Worm (Caenorhabditis elegans) whole organism, L1 larva: ENCODE data around the gene C04A2.15.
A peak's percentile ranks its signal among the peaks of the same experiment; 100 is the strongest.

Experiments used
- C04F5.9 ChIP-seq: sonication (generic microtip); optimal IDR thresholded peaks from 2 replicates; lab custom pipeline; 2016; ENCODE audit warnings: missing genetic modification characterization, missing compliant biosample characterization
- C16A3.4 ChIP-seq: fragments of 150-350 bp; optimal IDR thresholded peaks from 2 replicates; lab custom pipeline; 2014; ENCODE audit warnings: missing biosample characterization, missing genetic modification characterization
- Y116A8C.19 ChIP-seq: sonication (generic microtip); optimal IDR thresholded peaks from 2 replicates; lab custom pipeline; 2016; ENCODE audit warnings: missing compliant biosample characterization, missing genetic modification characterization, borderline replicate concordance
- alr-1 ChIP-seq: fragments of 200-800 bp; sonication (Bioruptor generic); optimal IDR thresholded peaks from 2 replicates; lab custom pipeline; 2018; ENCODE audit warnings: borderline replicate concordance, mild to moderate bottlenecking, missing genetic modification characterization, missing compliant biosample characterization
- aly-2 ChIP-seq: fragments of 150-350 bp; optimal IDR thresholded peaks from 2 replicates; lab custom pipeline; 2014; ENCODE audit warnings: missing biosample characterization, missing genetic modification characterization
- blmp-1 ChIP-seq: fragments of 150-350 bp; optimal IDR thresholded peaks from 2 replicates; lab custom pipeline; 2014; ENCODE audit warnings: missing biosample characterization, missing genetic modification characterization
- dpl-1 ChIP-seq, 3 experiments: fragments of 150-350 bp in 2 of 3; sonication (generic microtip) in 1 of 3; optimal IDR thresholded peaks; 2 replicates each; lab custom pipeline; 2014 to 2017; ENCODE audit warnings: missing biosample characterization in 3 of 3, missing genetic modification characterization in 3 of 3, missing genetic modification reagents in 3 of 3
- dsc-1 ChIP-seq: sonication (generic microtip); optimal IDR thresholded peaks from 2 replicates; lab custom pipeline; 2016; ENCODE audit warnings: mild to moderate bottlenecking, missing genetic modification characterization, missing compliant biosample characterization
- egl-13 ChIP-seq: sonication (generic microtip); optimal IDR thresholded peaks from 2 replicates; lab custom pipeline; 2016; ENCODE audit warnings: missing genotype, missing genetic modification reagents, missing genetic modification characterization, missing compliant biosample characterization
- egl-27 ChIP-seq, 2 experiments: fragments of 150-350 bp in 1 of 2; sonication (generic microtip); optimal IDR thresholded peaks; 3 replicates each; lab custom pipeline; 2017 to 2018; ENCODE audit warnings: missing biosample characterization in 2 of 2, missing genetic modification characterization in 2 of 2, missing genetic modification reagents in 2 of 2
- ets-5 ChIP-seq: fragments of 200-800 bp; sonication (Bioruptor generic); IDR thresholded peaks from 2 replicates; pipeline ENCODE4 v1.3.6; 2022; ENCODE audit warnings: missing genetic modification characterization, missing compliant biosample characterization
- fkh-10 ChIP-seq: sonication (generic microtip); optimal IDR thresholded peaks from 2 replicates; lab custom pipeline; 2017; ENCODE audit warnings: missing biosample characterization, missing genetic modification reagents, missing genetic modification characterization
- fkh-4 ChIP-seq: sonication (generic microtip); optimal IDR thresholded peaks from 2 replicates; lab custom pipeline; 2016; ENCODE audit warnings: missing compliant biosample characterization, missing genetic modification characterization, borderline replicate concordance
- fkh-8 ChIP-seq: sonication (generic microtip); optimal IDR thresholded peaks from 2 replicates; lab custom pipeline; 2016; ENCODE audit warnings: mild to moderate bottlenecking, missing genetic modification characterization, missing compliant biosample characterization
- hlh-17 ChIP-seq: fragments of 200-800 bp; sonication (Bioruptor generic); optimal IDR thresholded peaks from 2 replicates; lab custom pipeline; 2018; ENCODE audit warnings: missing genetic modification characterization, mild to moderate bottlenecking, missing compliant biosample characterization, moderate library complexity, borderline replicate concordance
- irx-1 ChIP-seq: sonication (generic microtip); optimal IDR thresholded peaks from 2 replicates; lab custom pipeline; 2016; ENCODE audit warnings: missing genetic modification characterization, missing compliant biosample characterization
- jun-1 ChIP-seq: fragments of 150-350 bp; optimal IDR thresholded peaks from 2 replicates; lab custom pipeline; 2014; ENCODE audit warnings: missing biosample characterization, missing genetic modification reagents, missing genetic modification characterization
- lin-13 ChIP-seq: fragments of 150-350 bp; optimal IDR thresholded peaks from 2 replicates; lab custom pipeline; 2014; ENCODE audit warnings: missing biosample characterization, missing genetic modification reagents, missing genetic modification characterization
- lin-14 ChIP-seq: fragments of 200-800 bp; sonication (Bioruptor generic); optimal IDR thresholded peaks from 2 replicates; lab custom pipeline; 2018; ENCODE audit warnings: mild to moderate bottlenecking, missing genetic modification characterization, moderate library complexity, missing compliant biosample characterization
- lin-35 ChIP-seq, 2 experiments: fragments of 150-350 bp; optimal IDR thresholded peaks; 2 replicates each; lab custom pipeline; 2014; ENCODE audit warnings: missing biosample characterization in 2 of 2, missing genetic modification characterization in 2 of 2, missing genetic modification reagents in 2 of 2
- lsy-2 ChIP-seq, 2 experiments: fragments of 150-350 bp; optimal IDR thresholded peaks; 2 replicates each; lab custom pipeline; 2014; ENCODE audit warnings: missing biosample characterization in 2 of 2, missing genetic modification characterization in 2 of 2
- mab-9 ChIP-seq: fragments of 200-800 bp; sonication (Bioruptor generic); IDR thresholded peaks from 2 replicates; pipeline ENCODE4 v1.3.6; 2022; ENCODE audit warnings: missing genetic modification reagents, missing genetic modification characterization, missing compliant biosample characterization
- mdl-1 ChIP-seq, 2 experiments: fragments of 150-350 bp; optimal IDR thresholded peaks; 2 replicates each; lab custom pipeline; 2014 to 2017; ENCODE audit warnings: missing biosample characterization in 2 of 2, missing genetic modification characterization in 2 of 2, inconsistent platforms in 1 of 2
- mep-1 ChIP-seq: fragments of 150-350 bp; optimal IDR thresholded peaks from 2 replicates; lab custom pipeline; 2014; ENCODE audit warnings: missing biosample characterization, missing genetic modification characterization
- nhr-19 ChIP-seq: fragments of 200-800 bp; sonication (Bioruptor generic); conservative IDR thresholded peaks from 2 replicates; pipeline ENCODE4 v1.3.6; 2022; ENCODE audit warnings: missing genetic modification characterization, missing compliant biosample characterization
- nhr-20 ChIP-seq: sonication (generic microtip); optimal IDR thresholded peaks from 2 replicates; lab custom pipeline; 2016; ENCODE audit warnings: mild to moderate bottlenecking, missing genetic modification characterization, missing compliant biosample characterization
- nhr-237 ChIP-seq: fragments of 150-350 bp; optimal IDR thresholded peaks from 2 replicates; lab custom pipeline; 2014; ENCODE audit warnings: missing biosample characterization, missing genetic modification characterization
- nhr-47 ChIP-seq: sonication (generic microtip); optimal IDR thresholded peaks from 2 replicates; lab custom pipeline; 2016; ENCODE audit warnings: mild to moderate bottlenecking, missing genetic modification characterization, moderate library complexity, missing compliant biosample characterization
- nhr-71 ChIP-seq: sonication (generic microtip); optimal IDR thresholded peaks from 2 replicates; lab custom pipeline; 2016; ENCODE audit warnings: mild to moderate bottlenecking, missing genetic modification characterization, moderate library complexity, missing compliant biosample characterization
- nhr-77 ChIP-seq: fragments of 150-350 bp; optimal IDR thresholded peaks from 2 replicates; lab custom pipeline; 2014; ENCODE audit warnings: missing biosample characterization, missing genetic modification characterization
- nhr-84 ChIP-seq: sonication (generic microtip); optimal IDR thresholded peaks from 2 replicates; lab custom pipeline; 2017; ENCODE audit warnings: missing biosample characterization, missing genetic modification characterization
- nhr-85 ChIP-seq: sonication (generic microtip); peaks from one replicate; lab custom pipeline; 2016; ENCODE audit warnings: missing genetic modification characterization, inconsistent platforms, missing compliant biosample characterization
- pqm-1 ChIP-seq: sonication (generic microtip); optimal IDR thresholded peaks from 3 replicates; lab custom pipeline; 2017; ENCODE audit warnings: missing biosample characterization, missing genetic modification characterization
- rnt-1 ChIP-seq: sonication (generic microtip); optimal IDR thresholded peaks from 2 replicates; lab custom pipeline; 2016; ENCODE audit warnings: mild to moderate bottlenecking, missing genetic modification characterization, moderate library complexity, missing compliant biosample characterization
- snpc-4 ChIP-seq: fragments of 150-350 bp; optimal IDR thresholded peaks from 2 replicates; lab custom pipeline; 2014; ENCODE audit warnings: missing biosample characterization, missing genetic modification characterization
- snu-23 ChIP-seq: sonication (generic microtip); optimal IDR thresholded peaks from 2 replicates; lab custom pipeline; 2016; ENCODE audit warnings: missing genetic modification characterization, missing compliant biosample characterization
- sptf-1 ChIP-seq: fragments of 150-350 bp; optimal IDR thresholded peaks from 2 replicates; lab custom pipeline; 2014; ENCODE audit warnings: missing biosample characterization, missing genetic modification characterization
- swsn-7 ChIP-seq: sonication (generic microtip); optimal IDR thresholded peaks from 2 replicates; lab custom pipeline; 2016; ENCODE audit warnings: missing genetic modification characterization, missing compliant biosample characterization
- tbx-2 ChIP-seq: sonication (generic microtip); optimal IDR thresholded peaks from 2 replicates; lab custom pipeline; 2016; ENCODE audit warnings: missing genetic modification characterization, missing compliant biosample characterization
- tlp-1 ChIP-seq: fragments of 150-350 bp; optimal IDR thresholded peaks from 2 replicates; lab custom pipeline; 2014; ENCODE audit warnings: missing biosample characterization, missing genetic modification characterization
- unc-130 ChIP-seq: fragments of 150-350 bp; optimal IDR thresholded peaks from 2 replicates; lab custom pipeline; 2017; ENCODE audit warnings: missing biosample characterization, missing genetic modification characterization, inconsistent platforms
- unc-30 ChIP-seq: sonication (generic microtip); optimal IDR thresholded peaks from 2 replicates; lab custom pipeline; 2017; ENCODE audit warnings: missing biosample characterization, missing genetic modification characterization
- unc-86 ChIP-seq: sonication (generic microtip); optimal IDR thresholded peaks from 2 replicates; lab custom pipeline; 2016; ENCODE audit warnings: missing genetic modification characterization, missing compliant biosample characterization
- unc-98 ChIP-seq: fragments of 200-800 bp; sonication (Bioruptor generic); IDR thresholded peaks from 2 replicates; pipeline ENCODE4 v1.3.6; 2022; ENCODE audit warnings: missing genetic modification characterization, missing compliant biosample characterization
- zip-4 ChIP-seq: fragments of 200-800 bp; sonication (Bioruptor generic); optimal IDR thresholded peaks from 2 replicates; lab custom pipeline; 2018; ENCODE audit warnings: mild to moderate bottlenecking, missing genetic modification characterization, moderate library complexity, missing compliant biosample characterization
- ztf-11 ChIP-seq, 2 experiments: sonication (generic microtip); optimal IDR thresholded peaks; 2 replicates each; lab custom pipeline; 2016 to 2017; ENCODE audit warnings: missing genetic modification characterization in 2 of 2, missing biosample characterization in 1 of 2, missing compliant biosample characterization in 1 of 2
- ztf-4 ChIP-seq: fragments of 150-350 bp; optimal IDR thresholded peaks from 2 replicates; lab custom pipeline; 2014; ENCODE audit warnings: missing biosample characterization, missing genetic modification characterization

Gene C04A2.15

DNA sequence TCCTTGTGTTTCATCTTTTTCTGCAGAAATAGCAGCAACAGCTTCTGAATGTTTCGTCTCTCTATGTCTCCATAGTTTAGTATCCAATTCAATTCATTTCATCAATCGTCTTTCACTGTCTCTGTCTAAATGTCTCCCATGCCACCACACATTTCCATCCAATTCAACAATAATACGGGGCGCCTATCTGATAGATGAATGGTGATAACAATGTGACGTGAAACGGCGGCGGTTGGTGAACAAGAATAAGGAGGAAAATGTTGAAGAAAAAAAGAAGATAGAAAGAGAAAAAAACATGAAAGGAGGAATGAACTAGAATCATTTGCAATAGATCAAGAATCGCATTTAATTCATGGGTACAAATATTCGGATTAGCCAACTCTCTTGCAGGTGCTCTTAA, 29.7 kb upstream of the C04A2.15 start (continued):
- TF ChIP-seq tlp-1 (no peak), C16A3.4 (tag; lab: Kevin White, UChicago) (peak; percentile 41), nhr-85 (tag; lab: Kevin White, UChicago) (peak; percentile 96), aly-2 (tag; lab: Kevin White, UChicago) (no peak), lsy-2 (tag; optimal IDR thresholded peaks at IDR 0.05; lab: Kevin White, UChicago) (peak; percentile 41 to 70), unc-98 (GFP tag; lab: Robert Waterston, UW) (no peak), unc-30 (tag; lab: Kevin White, UChicago) (no peak), mab-9 (GFP tag; lab: Robert Waterston, UW) (no peak), snpc-4 (peak; percentile 24)

DNA sequence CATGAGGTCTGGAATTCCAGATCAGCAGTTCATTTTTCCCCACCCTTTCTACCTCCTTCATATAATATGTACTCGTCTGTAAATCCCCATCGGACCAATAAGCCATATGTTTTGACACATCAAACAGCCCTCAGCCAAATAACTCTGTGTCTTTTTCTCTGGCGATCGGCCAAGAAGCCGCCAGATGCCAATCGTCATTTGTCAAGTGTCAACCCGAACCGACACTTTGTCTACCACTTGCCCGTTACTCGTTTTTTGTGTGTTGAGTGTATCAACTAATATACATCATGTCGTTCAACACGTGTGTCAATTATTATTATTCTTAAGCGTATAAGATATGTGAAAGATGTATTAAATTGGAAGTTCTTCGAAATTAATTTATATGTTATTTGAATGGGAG, 28.8 kb upstream of the C04A2.15 start:
- TF ChIP-seq jun-1: peak; percentile 1
- peak; percentile 64 for TF ChIP-seq tbx-2 (tag; lab: Kevin White, UChicago)
- TF ChIP-seq nhr-85 (tag; lab: Kevin White, UChicago): peak; percentile 87
- TF ChIP-seq swsn-7 (tag; lab: Kevin White, UChicago): peak; percentile 22
- peak; percentile 47 for TF ChIP-seq snu-23 (GFP tag; lab: Kevin White, UChicago)
- TF ChIP-seq blmp-1 (tag; lab: Kevin White, UChicago): peak; percentile 29
- TF ChIP-seq ztf-4: no peak
- TF ChIP-seq ztf-11 (tag; optimal IDR thresholded peaks at IDR 0.05; lab: Kevin White, UChicago): peak in 1 of 2 experiments; percentile 13
- peak; percentile 35 for TF ChIP-seq irx-1 (tag; lab: Kevin White, UChicago)
- peak; percentile 19 to 45 for TF ChIP-seq lsy-2 (tag; optimal IDR thresholded peaks at IDR 0.05; lab: Kevin White, UChicago)
- TF ChIP-seq mep-1 (tag; lab: Kevin White, UChicago): peak; percentile 40
- peak; percentile 71 for TF ChIP-seq rnt-1
- TF ChIP-seq mab-9 (GFP tag; lab: Robert Waterston, UW): 0 out of 2 replicates have a peak, but pooled peaks have one; percentile 19
- TF ChIP-seq pqm-1 (tag; lab: Kevin White, UChicago): no peak
- no peak for TF ChIP-seq fkh-8 (tag; lab: Kevin White, UChicago)
- peak; percentile 23 for TF ChIP-seq fkh-4
- TF ChIP-seq unc-130 (tag; lab: Kevin White, UChicago): peak; percentile 43
- peak; percentile 89 for TF ChIP-seq lin-14 (GFP tag; lab: Kevin White, UChicago)
- peak in 1 of 2 experiments; percentile 60 for TF ChIP-seq egl-27 (tag; optimal IDR thresholded peaks at IDR 0.05; lab: Kevin White, UChicago)
- TF ChIP-seq nhr-71 (tag; lab: Kevin White, UChicago): peak; percentile 58
- peak; percentile 92 for TF ChIP-seq dsc-1
- peak; percentile 39; the same call in 1 of the 2 replicates for TF ChIP-seq nhr-19 (GFP tag; lab: Robert Waterston, UW)
- TF ChIP-seq hlh-17 (GFP tag; lab: Kevin White, UChicago): no peak
- TF ChIP-seq nhr-84: no peak
- peak; percentile 23 for TF ChIP-seq nhr-20 (tag; lab: Kevin White, UChicago)
- TF ChIP-seq, all 84 proteins: peak for 20

DNA sequence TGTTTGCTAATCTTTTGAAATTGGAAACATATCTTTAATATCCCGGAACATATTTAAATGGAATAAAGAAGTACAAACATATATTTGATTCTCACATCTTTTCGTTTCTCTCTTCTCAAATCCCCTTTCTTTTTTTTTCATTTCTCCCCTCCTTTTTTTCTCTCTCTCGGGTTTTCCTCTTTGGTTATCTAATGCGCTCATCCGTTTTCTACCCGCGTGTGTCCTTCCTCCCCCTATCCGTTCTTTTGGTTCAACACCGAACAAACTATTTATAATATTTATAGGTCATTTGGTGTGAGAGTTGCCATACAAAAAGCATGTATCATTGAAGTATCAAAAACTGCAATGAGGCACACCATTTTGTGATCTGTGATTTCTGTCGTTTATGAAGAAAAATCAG, 28.1 kb upstream of the C04A2.15 start:
- TF ChIP-seq ets-5 (GFP tag; lab: Robert Waterston, UW) (no peak), lin-14 (GFP tag; lab: Kevin White, UChicago) (peak; percentile 91), mab-9 (GFP tag; lab: Robert Waterston, UW) (no peak), alr-1 (tag; lab: Kevin White, UChicago) (no peak), lin-13 (no peak), egl-13 (tag; lab: Kevin White, UChicago) (peak; percentile 41), mep-1 (tag; lab: Kevin White, UChicago) (peak; percentile 36), Y116A8C.19 (tag; lab: Kevin White, UChicago) (no peak), nhr-85 (tag; lab: Kevin White, UChicago) (peak; percentile 80), unc-98 (GFP tag; lab: Robert Waterston, UW) (no peak), nhr-20 (tag; lab: Kevin White, UChicago) (peak; percentile 64), dpl-1 (GFP tag; optimal IDR thresholded peaks at IDR 0.05; lab: Kevin White, UChicago) (no peak), nhr-77 (tag; lab: Kevin White, UChicago) (no peak), lin-35 (GFP tag; optimal IDR thresholded peaks at IDR 0.05; lab: Kevin White, UChicago) (no peak), nhr-71 (tag; lab: Kevin White, UChicago) (peak; percentile 50), blmp-1 (tag; lab: Kevin White, UChicago) (peak; percentile 95), fkh-10 (GFP tag; lab: Kevin White, UChicago) (peak; percentile 69), nhr-237 (tag; lab: Kevin White, UChicago) (no peak), unc-30 (tag; lab: Kevin White, UChicago) (no peak), egl-27 (tag; optimal IDR thresholded peaks at IDR 0.05; lab: Kevin White, UChicago) (no peak), zip-4 (GFP tag; lab: Kevin White, UChicago) (no peak), sptf-1 (tag; lab: Kevin White, UChicago) (no peak), mdl-1 (tag; optimal IDR thresholded peaks at IDR 0.05; lab: Kevin White, UChicago) (peak in 1 of 2 experiments; percentile 29), ztf-4 (no peak), nhr-84 (no peak), unc-86 (no peak), snpc-4 (no peak), fkh-8 (tag; lab: Kevin White, UChicago) (peak; percentile 1), snu-23 (GFP tag; lab: Kevin White, UChicago) (peak; percentile 56), nhr-47 (tag; lab: Kevin White, UChicago) (peak; percentile 6), C04F5.9 (tag; lab: Kevin White, UChicago) (no peak)
